Worm (Caenorhabditis elegans) whole organism, late embryonic: Measurements from ENCODE around the gene T22F7.4.

Source experiments
- C08G9.2 ChIP-seq: sonication (generic microtip); optimal IDR thresholded peaks from 2 replicates; lab custom pipeline; 2016; ENCODE audit warnings: mild to moderate bottlenecking, missing genetic modification characterization, moderate library complexity, missing compliant biosample characterization
- ama-1 ChIP-seq: fragments of 150-350 bp; optimal IDR thresholded peaks from 2 replicates; lab custom pipeline; 2014
- fax-1 ChIP-seq: sonication (generic microtip); optimal IDR thresholded peaks from 2 replicates; lab custom pipeline; 2016; ENCODE audit warnings: missing genotype, missing genetic modification characterization, missing compliant biosample characterization
- hlh-15 ChIP-seq: sonication (generic microtip); optimal IDR thresholded peaks from 2 replicates; lab custom pipeline; 2016; ENCODE audit warnings: missing genetic modification characterization, missing compliant biosample characterization
- pag-3 ChIP-seq: sonication (generic microtip); optimal IDR thresholded peaks from 2 replicates; lab custom pipeline; 2016; ENCODE audit warnings: missing compliant biosample characterization, missing genetic modification characterization, borderline replicate concordance
- pqm-1 ChIP-seq: sonication (generic microtip); optimal IDR thresholded peaks from 2 replicates; lab custom pipeline; 2016; ENCODE audit warnings: missing genetic modification characterization, missing compliant biosample characterization
- tbx-2 ChIP-seq: sonication (generic microtip); optimal IDR thresholded peaks from 2 replicates; lab custom pipeline; 2016; ENCODE audit warnings: missing genetic modification characterization, missing compliant biosample characterization
- ztf-16 ChIP-seq: sonication (generic microtip); optimal IDR thresholded peaks from 2 replicates; lab custom pipeline; 2017; ENCODE audit warnings: missing genetic modification characterization, missing compliant biosample characterization

DNA sequence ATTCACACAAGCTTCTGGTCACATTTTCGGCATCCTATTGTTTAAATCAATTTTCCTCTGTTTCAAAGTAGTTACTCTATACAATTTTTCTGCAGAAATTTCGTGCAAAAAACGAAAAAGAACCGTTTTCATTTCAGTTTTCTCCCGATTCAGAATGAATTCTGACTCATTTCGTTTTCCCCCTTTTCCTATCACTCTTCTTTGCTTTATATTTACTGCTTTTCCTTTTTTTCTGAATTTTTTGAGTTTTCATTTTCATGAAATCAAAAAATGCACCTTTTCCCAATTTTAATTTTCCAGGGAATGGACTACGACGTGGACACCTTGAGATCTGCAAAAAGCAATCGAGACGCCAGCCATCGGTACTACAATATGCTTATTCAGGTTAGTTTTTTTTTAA lies 28.9 kb upstream of the T22F7.4 start, which contains the start of gene B0353.1:
- TF ChIP-seq hlh-15 (no peak), C08G9.2 (tag; lab: Kevin White, UChicago) (no peak), tbx-2 (tag; lab: Kevin White, UChicago) (no peak), pag-3 (tag; lab: Kevin White, UChicago) (no peak), fax-1 (tag; lab: Kevin White, UChicago) (no peak), pqm-1 (no peak), ama-1 (lab: Kevin White, UChicago) (no peak), ztf-16 (tag; lab: Kevin White, UChicago) (no peak)
